Fruit fly (Drosophila melanogaster) whole organism, pupa: ENCODE data around the gene P58IPK.

ENCODE experiments used
- CG17806 ChIP-seq: fragments of 200-800 bp; sonication (Bioruptor generic); optimal IDR thresholded peaks from 2 replicates; lab custom pipeline; 2018; ENCODE audit warnings: missing biosample characterization, mild to moderate bottlenecking, missing genetic modification characterization, moderate library complexity
- CG8301 ChIP-seq: fragments of 200-800 bp; sonication (Bioruptor generic); optimal IDR thresholded peaks from 2 replicates; lab custom pipeline; 2018; ENCODE audit warnings: missing biosample characterization, mild to moderate bottlenecking, missing genetic modification characterization
- D1 ChIP-seq: fragments of 200-800 bp; sonication (Bioruptor generic); optimal IDR thresholded peaks from 2 replicates; lab custom pipeline; 2018; ENCODE audit warnings: missing biosample characterization, mild to moderate bottlenecking, missing genetic modification characterization, moderate library complexity
- Snoo ChIP-seq: fragments of 200-800 bp; sonication (Bioruptor generic); optimal IDR thresholded peaks from 3 replicates; lab custom pipeline; 2017; ENCODE audit warnings: missing biosample characterization, mild to moderate bottlenecking, missing genetic modification characterization, inconsistent platforms

dm6 chr3R:9572929-9573811 is 13.6 kb upstream of the P58IPK start:
- no peak for TF ChIP-seq CG17806 (tag; lab: Kevin White, UChicago)
- TF ChIP-seq CG8301 = no peak
- no peak for TF ChIP-seq D1 (tag; lab: Kevin White, UChicago)
- no peak for TF ChIP-seq Snoo (tag; lab: Kevin White, UChicago)
